Fruit fly (Drosophila melanogaster) whole organism, embryonic: ENCODE measurements around the gene frj.

Experiments used
- Antp ChIP-seq: fragments of 200-800 bp; sonication (Bioruptor generic); optimal IDR thresholded peaks from 3 replicates; lab custom pipeline; 2016; ENCODE audit warnings: missing biosample characterization, missing genetic modification characterization
- Atf-2 ChIP-seq: fragments of 200-800 bp; sonication (Bioruptor generic); optimal IDR thresholded peaks from 2 replicates; lab custom pipeline; 2016; ENCODE audit warnings: missing biosample characterization, missing genetic modification characterization
- Atf3 ChIP-seq: fragments of 200-800 bp; sonication (Bioruptor generic); optimal IDR thresholded peaks from 3 replicates; lab custom pipeline; 2016; ENCODE audit warnings: missing biosample characterization, missing genetic modification characterization
- B-H1 ChIP-seq: fragments of 200-800 bp; sonication (Bioruptor generic); IDR thresholded peaks from 3 replicates; pipeline ENCODE4 v1.3.6; 2022; ENCODE audit warnings: missing biosample characterization, missing genetic modification characterization
- CG10543 ChIP-seq: fragments of 200-800 bp; sonication (Bioruptor generic); optimal IDR thresholded peaks from 3 replicates; lab custom pipeline; 2017; ENCODE audit warnings: missing biosample characterization, mild to moderate bottlenecking, missing genetic modification characterization, moderate library complexity
- CG11723 ChIP-seq: fragments of 200-800 bp; sonication (Bioruptor generic); optimal IDR thresholded peaks from 2 replicates; lab custom pipeline; 2017; ENCODE audit warnings: missing biosample characterization, mild to moderate bottlenecking, missing genetic modification characterization
- CG13123 ChIP-seq: fragments of 200-800 bp; sonication (Bioruptor generic); optimal IDR thresholded peaks from 2 replicates; lab custom pipeline; 2016; ENCODE audit warnings: missing biosample characterization, missing genetic modification characterization
- CG13894 ChIP-seq: fragments of 200-800 bp; sonication (Bioruptor generic); optimal IDR thresholded peaks from 3 replicates; lab custom pipeline; 2018; ENCODE audit warnings: missing biosample characterization, mild to moderate bottlenecking, missing genetic modification characterization, moderate library complexity
- CG14667 ChIP-seq: fragments of 200-800 bp; sonication (Bioruptor generic); IDR thresholded peaks from 2 replicates; pipeline ENCODE4 v1.3.6; 2022; ENCODE audit warnings: missing biosample characterization, missing genetic modification characterization
- CG1647 ChIP-seq: fragments of 200-800 bp; sonication (Bioruptor generic); optimal IDR thresholded peaks from 3 replicates; lab custom pipeline; 2016; ENCODE audit warnings: missing biosample characterization, missing genetic modification characterization
- CG17612 ChIP-seq: fragments of 200-800 bp; sonication (Bioruptor generic); IDR thresholded peaks from 2 replicates; pipeline ENCODE4 v1.3.6; 2022; ENCODE audit warnings: missing biosample characterization, missing genetic modification characterization
- CG1832 ChIP-seq: fragments of 200-800 bp; sonication (Bioruptor generic); optimal IDR thresholded peaks from 2 replicates; lab custom pipeline; 2017; ENCODE audit warnings: missing biosample characterization, mild to moderate bottlenecking, missing genetic modification characterization, inconsistent platforms
- CG2116 ChIP-seq: fragments of 200-800 bp; sonication (Bioruptor generic); optimal IDR thresholded peaks from 3 replicates; lab custom pipeline; 2018; ENCODE audit warnings: missing biosample characterization, mild to moderate bottlenecking, missing genetic modification characterization
- CG2678 ChIP-seq: fragments of 200-800 bp; sonication (Bioruptor generic); optimal IDR thresholded peaks from 3 replicates; lab custom pipeline; 2019; ENCODE audit warnings: missing biosample characterization, mild to moderate bottlenecking, missing genetic modification characterization, moderate library complexity
- CG2875 ChIP-seq: fragments of 200-800 bp; sonication (Bioruptor generic); optimal IDR thresholded peaks from 2 replicates; lab custom pipeline; 2017; ENCODE audit warnings: missing biosample characterization, mild to moderate bottlenecking, missing genetic modification characterization, missing genetic modification reagents
- CG32767 ChIP-seq: fragments of 200-800 bp; sonication (Bioruptor generic); IDR thresholded peaks from 2 replicates; pipeline ENCODE4 v1.3.6; 2022; ENCODE audit warnings: missing biosample characterization, missing genetic modification characterization
- CG34224 ChIP-seq: fragments of 200-800 bp; sonication (Bioruptor generic); IDR thresholded peaks from 3 replicates; pipeline ENCODE4 v1.3.6; 2022; ENCODE audit warnings: missing biosample characterization, missing genetic modification characterization; ENCODE audit not compliant: partially characterized antibody
- CG3726 ChIP-seq: fragments of 200-800 bp; sonication (Bioruptor generic); IDR thresholded peaks from 3 replicates; pipeline ENCODE4, ENCODE4 v1.3.6; 2022; ENCODE audit warnings: missing biosample characterization, missing genetic modification characterization
- CG6654 ChIP-seq: fragments of 200-800 bp; sonication (Bioruptor generic); optimal IDR thresholded peaks from 2 replicates; lab custom pipeline; 2017; ENCODE audit warnings: missing biosample characterization, mild to moderate bottlenecking, missing genetic modification characterization
- CG6689 ChIP-seq: fragments of 200-800 bp; sonication (Bioruptor generic); IDR thresholded peaks from 2 replicates; pipeline ENCODE4 v1.3.6; 2022; ENCODE audit warnings: missing biosample characterization, missing genetic modification characterization
- CG6813 ChIP-seq: fragments of 200-800 bp; sonication (Bioruptor generic); optimal IDR thresholded peaks from 2 replicates; lab custom pipeline; 2017; ENCODE audit warnings: missing biosample characterization, missing genetic modification characterization, mild to moderate bottlenecking, moderate library complexity, missing genetic modification reagents
- CG8290 ChIP-seq, 3 experiments: fragments of 200-800 bp; sonication (Bioruptor generic); optimal IDR thresholded peaks; 2 replicates each; lab custom pipeline; 2016 to 2019; ENCODE audit warnings: missing biosample characterization in 3 of 3, missing genetic modification characterization in 3 of 3, mild to moderate bottlenecking in 2 of 3, moderate library complexity in 1 of 3
- Dip3 ChIP-seq: fragments of 200-800 bp; sonication (Bioruptor generic); optimal IDR thresholded peaks from 3 replicates; lab custom pipeline; 2016; ENCODE audit warnings: missing biosample characterization, missing genetic modification characterization
- Eip74EF ChIP-seq, 2 experiments: fragments of 200-800 bp in 1 of 2; fragments of >200 bp in 1 of 2; sonication (Bioruptor generic) in 1 of 2; optimal IDR thresholded peaks; 2 replicates each; lab custom pipeline; 2017 to 2019; ENCODE audit warnings: missing biosample characterization in 2 of 2, missing genetic modification characterization in 2 of 2, mild to moderate bottlenecking in 1 of 2, moderate library complexity in 1 of 2
- Fer1 ChIP-seq: fragments of 200-800 bp; sonication (Bioruptor generic); optimal IDR thresholded peaks from 2 replicates; lab custom pipeline; 2017; ENCODE audit warnings: missing biosample characterization, mild to moderate bottlenecking, missing genetic modification characterization
- H2.0 ChIP-seq: fragments of 200-800 bp; sonication (Bioruptor generic); IDR thresholded peaks from 2 replicates; pipeline ENCODE4 v1.3.6; 2022; ENCODE audit warnings: missing biosample characterization, missing genetic modification characterization
- Hmr ChIP-seq: fragments of 200-800 bp; sonication (Bioruptor generic); optimal IDR thresholded peaks from 3 replicates; lab custom pipeline; 2017; ENCODE audit warnings: mild to moderate bottlenecking, missing biosample characterization, missing genetic modification reagents, missing genetic modification characterization
- Nf-YA ChIP-seq: fragments of 200-800 bp; sonication (Bioruptor generic); IDR thresholded peaks from 2 replicates; pipeline ENCODE4 v1.3.6; 2022; ENCODE audit warnings: missing biosample characterization, missing genetic modification characterization
- Oaz ChIP-seq: fragments of 200-800 bp; sonication (Bioruptor generic); IDR thresholded peaks from 2 replicates; pipeline ENCODE4 v1.3.6; 2022; ENCODE audit warnings: missing biosample characterization, missing genetic modification characterization
- Ravus ChIP-seq: fragments of 200-800 bp; sonication (Bioruptor generic); IDR thresholded peaks from 2 replicates; pipeline ENCODE4 v1.3.6; 2022; ENCODE audit warnings: missing biosample characterization, missing genetic modification characterization
- Six4 ChIP-seq: fragments of 200-800 bp; sonication (Bioruptor generic); optimal IDR thresholded peaks from 2 replicates; lab custom pipeline; 2016; ENCODE audit warnings: missing biosample characterization, missing genetic modification characterization
- ato ChIP-seq: fragments of 200-800 bp; sonication (Bioruptor generic); IDR thresholded peaks from 2 replicates; pipeline ENCODE4 v1.3.6; 2022; ENCODE audit warnings: missing biosample characterization, missing genetic modification characterization; ENCODE audit not compliant: partially characterized antibody
- az2 ChIP-seq: fragments of 200-800 bp; sonication (Bioruptor generic); optimal IDR thresholded peaks from 3 replicates; lab custom pipeline; 2016; ENCODE audit warnings: missing biosample characterization, missing genetic modification characterization
- bab2 ChIP-seq: fragments of 200-800 bp; sonication (Bioruptor generic); optimal IDR thresholded peaks from 2 replicates; lab custom pipeline; 2016; ENCODE audit warnings: missing biosample characterization, missing genetic modification characterization
- br ChIP-seq: fragments of >200 bp; optimal IDR thresholded peaks from 2 replicates; lab custom pipeline; 2017
- crc ChIP-seq: fragments of 200-800 bp; sonication (Bioruptor generic); optimal IDR thresholded peaks from 2 replicates; lab custom pipeline; 2016; ENCODE audit warnings: missing biosample characterization, missing genetic modification characterization
- disco-r ChIP-seq: fragments of 200-800 bp; sonication (Bioruptor generic); optimal IDR thresholded peaks from 2 replicates; lab custom pipeline; 2016; ENCODE audit warnings: missing biosample characterization, missing genetic modification characterization
- eyg ChIP-seq: fragments of 200-800 bp; sonication (Bioruptor generic); optimal IDR thresholded peaks from 3 replicates; lab custom pipeline; 2016; ENCODE audit warnings: missing biosample characterization, missing genetic modification characterization
- ham ChIP-seq: fragments of 200-800 bp; sonication (Bioruptor generic); IDR thresholded peaks from 2 replicates; pipeline ENCODE4 v1.3.6; 2022; ENCODE audit warnings: missing biosample characterization, missing genetic modification characterization
- hbn ChIP-seq: fragments of 200-800 bp; sonication (Bioruptor generic); IDR thresholded peaks from 2 replicates; pipeline ENCODE4 v1.3.6; 2022; ENCODE audit warnings: missing biosample characterization, missing genetic modification characterization; ENCODE audit not compliant: partially characterized antibody
- ken ChIP-seq: fragments of 200-800 bp; sonication (Bioruptor generic); IDR thresholded peaks from 3 replicates; pipeline ENCODE4 v1.3.6; 2022; ENCODE audit warnings: missing biosample characterization, missing genetic modification characterization
- klu ChIP-seq: fragments of 200-800 bp; sonication (Bioruptor generic); IDR thresholded peaks from 2 replicates; pipeline ENCODE4 v1.3.6; 2022; ENCODE audit warnings: missing biosample characterization, missing genetic modification characterization
- lab ChIP-seq: fragments of 200-800 bp; sonication (Bioruptor generic); optimal IDR thresholded peaks from 3 replicates; lab custom pipeline; 2017; ENCODE audit warnings: missing biosample characterization, missing genetic modification characterization, mild to moderate bottlenecking, moderate library complexity, missing genetic modification reagents
- mam ChIP-seq: fragments of 200-800 bp; sonication (Bioruptor generic); optimal IDR thresholded peaks from 3 replicates; lab custom pipeline; 2016; ENCODE audit warnings: missing biosample characterization, missing genetic modification characterization
- onecut ChIP-seq: fragments of 200-800 bp; sonication (Bioruptor generic); IDR thresholded peaks from 2 replicates; pipeline ENCODE4 v1.3.6; 2022; ENCODE audit warnings: missing biosample characterization, missing genetic modification characterization
- p53 ChIP-seq: fragments of 200-800 bp; sonication (Bioruptor generic); optimal IDR thresholded peaks from 2 replicates; lab custom pipeline; 2016; ENCODE audit warnings: missing biosample characterization, missing genetic modification characterization
- pho ChIP-seq: fragments of 200-800 bp; sonication (Bioruptor generic); optimal IDR thresholded peaks from 2 replicates; lab custom pipeline; 2016; ENCODE audit warnings: missing biosample characterization, missing genetic modification characterization
- pum ChIP-seq: fragments of 200-800 bp; sonication (Bioruptor generic); optimal IDR thresholded peaks from 2 replicates; lab custom pipeline; 2016; ENCODE audit warnings: missing biosample characterization, missing genetic modification characterization
- slbo ChIP-seq: fragments of 200-800 bp; sonication (Bioruptor generic); IDR thresholded peaks from 2 replicates; pipeline ENCODE4 v1.3.6; 2022; ENCODE audit warnings: missing biosample characterization, missing genetic modification characterization
- sr ChIP-seq: fragments of 200-800 bp; sonication (Bioruptor generic); IDR thresholded peaks from 3 replicates; pipeline ENCODE4 v1.3.6; 2022; ENCODE audit warnings: missing biosample characterization, missing genetic modification characterization
- trem ChIP-seq: fragments of 200-800 bp; optimal IDR thresholded peaks from 3 replicates; lab custom pipeline; 2019; ENCODE audit warnings: missing biosample characterization, mild to moderate bottlenecking, missing genetic modification characterization, moderate library complexity
- z ChIP-seq: fragments of 200-800 bp; sonication (Bioruptor generic); IDR thresholded peaks from 3 replicates; pipeline ENCODE4 v1.3.6; 2022; ENCODE audit warnings: missing biosample characterization, missing genetic modification characterization

The frj gene

dm6 chr2L:6467509-6467908, 11.7 kb downstream of the frj start, which contains the start of gene HemK1 (continued):
- TF ChIP-seq pho (no peak), br (lab: Kevin White, UChicago) (no peak), p53 (GFP tag; lab: Kevin White, UChicago) (peak; percentile 4), bab2 (GFP tag; lab: Kevin White, UChicago) (no peak), CG13894 (peak; percentile 26), Dip3 (GFP tag; lab: Kevin White, UChicago) (no peak), CG3726 (no peak), ato (0 out of 2 replicates have a peak, but pooled peaks have one; percentile 45), eyg (GFP tag; lab: Kevin White, UChicago) (no peak), CG17612 (GFP tag; lab: Robert Waterston, UW) (no peak), pum (no peak), CG11723 (GFP tag; lab: Kevin White, UChicago) (no peak), H2.0 (GFP tag; lab: Robert Waterston, UW) (no peak), CG8290 (GFP tag; optimal IDR thresholded peaks at IDR 0.05; lab: Kevin White, UChicago) (no peak), CG8290 (tag; optimal IDR thresholded peaks at IDR 0.05; lab: Kevin White, UChicago) (peak in 1 of 2 experiments; percentile 80), CG2678 (peak; percentile 18), Eip74EF (GFP tag; optimal IDR thresholded peaks at IDR 0.05; lab: Kevin White, UChicago) (peak in 1 of 2 experiments; percentile 16), CG2116 (GFP tag; lab: Kevin White, UChicago) (peak; percentile 42), Antp (GFP tag; lab: Kevin White, UChicago) (no peak), Oaz (GFP tag; lab: Robert Waterston, UW) (no peak), Ravus (no peak), klu (no peak), ham (GFP tag; lab: Robert Waterston, UW) (no peak), CG10543 (GFP tag; lab: Kevin White, UChicago) (no peak), CG6654 (GFP tag; lab: Kevin White, UChicago) (no peak), trem (tag; lab: Kevin White, UChicago) (peak; percentile 59), CG1832 (no peak), crc (GFP tag; lab: Kevin White, UChicago) (no peak), az2 (GFP tag; lab: Kevin White, UChicago) (no peak), CG2875 (no peak), CG34224 (0 out of 3 replicates have a peak, but pooled peaks have one; percentile 38), onecut (GFP tag; lab: Robert Waterston, UW) (peak; percentile 78), CG1647 (GFP tag; lab: Kevin White, UChicago) (no peak), ken (GFP tag; lab: Robert Waterston, UW) (no peak), Atf3 (GFP tag; lab: Kevin White, UChicago) (no peak), hbn (GFP tag; lab: Robert Waterston, UW) (no peak), CG32767 (GFP tag; lab: Robert Waterston, UW) (no peak), sr (GFP tag; lab: Robert Waterston, UW) (no peak), CG14667 (GFP tag; lab: Robert Waterston, UW) (no peak), CG6813 (GFP tag; lab: Kevin White, UChicago) (no peak), Nf-YA (no peak), Fer1 (no peak), CG13123 (no peak), z (GFP tag; lab: Robert Waterston, UW) (no peak), lab (GFP tag; lab: Kevin White, UChicago) (no peak), mam (GFP tag; lab: Kevin White, UChicago) (no peak), slbo (GFP tag; lab: Robert Waterston, UW) (no peak), disco-r (GFP tag; lab: Kevin White, UChicago) (no peak), B-H1 (no peak), Six4 (no peak), Hmr (GFP tag; lab: Kevin White, UChicago) (peak; percentile 46), CG6689 (GFP tag; lab: Robert Waterston, UW) (no peak), Atf-2 (GFP tag; lab: Kevin White, UChicago) (no peak)
